Fruit fly (Drosophila melanogaster): ENCODE data around the gene CG13038.

The CG13038 gene

dm6 chr3L:16356171-16356765, 28.6 kb upstream of the CG13038 start:
- TF ChIP-seq insv (optimal IDR thresholded peaks at IDR 0.05) = no peak
- TF ChIP-seq psq (optimal IDR thresholded peaks at IDR 0.05) = no peak
- TF ChIP-seq Sin3A (optimal IDR thresholded peaks at IDR 0.05) = no peak

- TF ChIP-seq psq (optimal IDR thresholded peaks at IDR 0.05) = no peak
- TF ChIP-seq h (optimal IDR thresholded peaks at IDR 0.05) = no peak
These were observed 26.5 kb upstream of the CG13038 start, which contains the start of gene Pdh for dm6 chr3L:16354197-16354596. Gene Pdh (minus strand): TSS chr3L:16354297.

DNA sequence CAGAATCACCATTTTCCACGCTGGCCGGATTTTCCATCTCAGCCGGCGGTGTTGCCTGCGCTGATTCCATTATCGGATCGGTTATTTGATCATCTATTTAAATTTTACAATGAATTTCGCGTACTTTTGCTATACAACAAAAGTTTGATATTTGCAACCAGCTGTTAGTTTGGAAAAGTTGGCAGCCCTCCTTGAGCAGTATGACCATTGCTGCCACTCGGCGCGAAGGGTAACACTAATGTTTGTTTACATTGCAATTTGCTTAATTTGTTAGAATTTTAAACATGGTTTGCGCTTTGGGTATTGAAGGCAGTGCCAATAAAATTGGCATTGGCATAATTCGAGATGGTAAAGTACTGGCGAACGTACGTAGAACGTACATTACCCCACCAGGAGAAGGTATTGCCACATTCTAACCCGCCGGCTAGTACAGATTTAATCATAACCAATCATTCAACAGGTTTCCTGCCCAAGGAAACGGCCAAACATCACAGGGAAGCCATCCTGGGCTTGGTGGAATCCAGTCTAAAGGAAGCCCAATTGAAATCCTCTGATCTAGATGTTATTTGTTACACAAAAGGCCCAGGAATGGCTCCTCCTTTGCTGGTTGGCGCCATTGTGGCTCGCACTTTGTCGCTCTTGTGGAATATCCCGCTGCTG, 24.2 kb upstream of the CG13038 start, which contains the start of the genes Golgin104 and Tcs3:
Gene Golgin104 (minus strand): TSS at position 182 of the 660 bp plus-strand sequence.
Gene Tcs3 (plus strand): TSS at position 222 of the 660 bp plus-strand sequence.
- TF ChIP-seq Sin3A (optimal IDR thresholded peaks at IDR 0.05) = no peak
- TF ChIP-seq Myc (optimal IDR thresholded peaks at IDR 0.05) = no peak
- no peak for TF ChIP-seq h (optimal IDR thresholded peaks at IDR 0.05)
- TF ChIP-seq insv (optimal IDR thresholded peaks at IDR 0.05) = no peak
- TF ChIP-seq psq (optimal IDR thresholded peaks at IDR 0.05) = no peak
- no peak for TF ChIP-seq ttk (optimal IDR thresholded peaks at IDR 0.05)

- TF ChIP-seq Myc (optimal IDR thresholded peaks at IDR 0.05) (no peak), psq (optimal IDR thresholded peaks at IDR 0.05) (no peak), Sin3A (optimal IDR thresholded peaks at IDR 0.05) (no peak), ttk (optimal IDR thresholded peaks at IDR 0.05) (no peak), h (optimal IDR thresholded peaks at IDR 0.05) (no peak)
These were observed 22.0 kb upstream of the CG13038 start for dm6 chr3L:16349686-16350085.

- TF ChIP-seq Sin3A (optimal IDR thresholded peaks at IDR 0.05) (no peak), insv (optimal IDR thresholded peaks at IDR 0.05) (no peak), h (optimal IDR thresholded peaks at IDR 0.05) (no peak), psq (optimal IDR thresholded peaks at IDR 0.05) (no peak), ttk (optimal IDR thresholded peaks at IDR 0.05) (no peak), Myc (optimal IDR thresholded peaks at IDR 0.05) (no peak)
These were observed 20.2 kb upstream of the CG13038 start, which contains the start of gene mRpS34 for dm6 chr3L:16347914-16348313. Gene mRpS34 (plus strand): TSS chr3L:16348074.

dm6 chr3L:16346023-16346422, 18.3 kb upstream of the CG13038 start, which contains the start of gene CG33257:
Gene CG33257 (plus strand): TSS chr3L:16346323.
- TF ChIP-seq Myc (optimal IDR thresholded peaks at IDR 0.05) (no peak), h (optimal IDR thresholded peaks at IDR 0.05) (no peak), psq (optimal IDR thresholded peaks at IDR 0.05) (no peak), Sin3A (optimal IDR thresholded peaks at IDR 0.05) (no peak), ttk (optimal IDR thresholded peaks at IDR 0.05) (no peak), insv (optimal IDR thresholded peaks at IDR 0.05) (no peak)

- no peak for TF ChIP-seq insv (optimal IDR thresholded peaks at IDR 0.05)
- no peak for TF ChIP-seq ttk (optimal IDR thresholded peaks at IDR 0.05)
- TF ChIP-seq h (optimal IDR thresholded peaks at IDR 0.05) = no peak
- TF ChIP-seq psq (optimal IDR thresholded peaks at IDR 0.05) = no peak
- no peak for TF ChIP-seq Sin3A (optimal IDR thresholded peaks at IDR 0.05)
- TF ChIP-seq Myc (optimal IDR thresholded peaks at IDR 0.05) = no peak
These were observed 12.2 kb upstream of the CG13038 start for dm6 chr3L:16339873-16340272.

- TF ChIP-seq ttk (optimal IDR thresholded peaks at IDR 0.05) (no peak), Sin3A (optimal IDR thresholded peaks at IDR 0.05) (no peak), Myc (optimal IDR thresholded peaks at IDR 0.05) (no peak), psq (optimal IDR thresholded peaks at IDR 0.05) (no peak)
These were observed 11.8 kb upstream of the CG13038 start for dm6 chr3L:16339463-16339862.

- TF ChIP-seq ttk (optimal IDR thresholded peaks at IDR 0.05) (no peak), Myc (optimal IDR thresholded peaks at IDR 0.05) (no peak), h (optimal IDR thresholded peaks at IDR 0.05) (no peak), psq (optimal IDR thresholded peaks at IDR 0.05) (no peak), Sin3A (optimal IDR thresholded peaks at IDR 0.05) (no peak), insv (optimal IDR thresholded peaks at IDR 0.05) (no peak)
These were observed 11.0 kb upstream of the CG13038 start, which contains the start of gene CG4998 for dm6 chr3L:16338703-16339102. Gene CG4998 (plus strand): TSS chr3L:16339003.

DNA sequence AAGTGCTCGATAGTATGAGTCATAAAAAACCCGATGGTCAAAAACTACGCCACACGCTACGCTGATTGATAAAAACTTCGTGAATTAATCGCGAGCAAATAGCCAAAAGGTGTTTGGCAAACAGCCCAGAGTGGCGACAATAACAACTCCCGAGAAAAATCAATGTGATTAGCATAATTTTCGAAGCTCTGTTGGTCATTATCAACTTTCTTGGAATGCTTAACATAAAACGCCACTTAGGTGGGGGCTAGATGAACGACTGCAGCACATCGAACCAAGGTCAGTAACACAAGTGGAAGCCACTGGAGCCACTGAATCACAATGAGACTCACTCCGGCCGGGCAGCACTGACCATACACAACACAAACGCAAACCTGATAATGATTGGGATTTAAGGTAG, 10.0 kb upstream of the CG13038 start:
- no peak for TF ChIP-seq h (optimal IDR thresholded peaks at IDR 0.05)
- no peak for TF ChIP-seq ttk (optimal IDR thresholded peaks at IDR 0.05)
- TF ChIP-seq psq (optimal IDR thresholded peaks at IDR 0.05) = no peak
- no peak for TF ChIP-seq Sin3A (optimal IDR thresholded peaks at IDR 0.05)
- no peak for TF ChIP-seq Myc (optimal IDR thresholded peaks at IDR 0.05)
- no peak for TF ChIP-seq insv (optimal IDR thresholded peaks at IDR 0.05)

dm6 chr3L:16334876-16335275, 7.2 kb upstream of the CG13038 start:
- no peak for TF ChIP-seq insv (optimal IDR thresholded peaks at IDR 0.05)
- TF ChIP-seq Sin3A (optimal IDR thresholded peaks at IDR 0.05) = no peak
- no peak for TF ChIP-seq Myc (optimal IDR thresholded peaks at IDR 0.05)
- TF ChIP-seq psq (optimal IDR thresholded peaks at IDR 0.05) = no peak
- TF ChIP-seq h (optimal IDR thresholded peaks at IDR 0.05) = no peak
- TF ChIP-seq ttk (optimal IDR thresholded peaks at IDR 0.05) = no peak

DNA sequence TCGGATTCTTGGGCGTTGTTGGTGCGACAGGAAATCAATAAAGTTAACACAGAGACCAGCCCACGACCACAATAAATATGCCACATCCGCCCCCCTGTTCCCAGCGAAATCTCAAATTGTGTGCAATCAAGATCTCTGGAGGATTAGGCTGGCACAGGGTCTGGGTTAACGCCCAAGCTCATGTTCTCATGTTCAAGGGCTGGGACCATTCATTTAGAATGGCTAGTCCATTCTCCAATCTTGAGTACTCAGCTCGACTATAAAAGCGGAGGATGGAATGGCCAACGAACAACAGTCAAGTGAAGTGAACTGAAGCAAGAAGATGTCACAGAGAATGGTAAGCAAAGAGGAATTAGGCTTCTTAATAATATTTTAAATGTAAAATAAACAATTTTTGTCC, 5.3 kb upstream of the CG13038 start, which contains the start of gene CG13056:
Gene CG13056 (plus strand): TSS at position 301 of the 400 bp plus-strand sequence.
- no peak for TF ChIP-seq insv (optimal IDR thresholded peaks at IDR 0.05)

dm6 chr3L:16331633-16332032, 3.9 kb upstream of the CG13038 start, which contains the start of gene retinin:
Gene retinin (plus strand): TSS chr3L:16331933.
- TF ChIP-seq insv (optimal IDR thresholded peaks at IDR 0.05) (no peak), psq (optimal IDR thresholded peaks at IDR 0.05) (no peak), ttk (optimal IDR thresholded peaks at IDR 0.05) (no peak)

Measured in Kc167 (cell line).